Worm (Caenorhabditis elegans) whole organism, L2 larva: Measurements from ENCODE around the gene C04G6.4.

Source experiments
- C34F6.9 ChIP-seq: fragments of 150-350 bp; optimal IDR thresholded peaks from 2 replicates; lab custom pipeline; 2014; ENCODE audit warnings: missing biosample characterization, missing genetic modification characterization
- F13H6.1 ChIP-seq: sonication (generic microtip); optimal IDR thresholded peaks from 2 replicates; lab custom pipeline; 2016; ENCODE audit warnings: missing genetic modification characterization, missing compliant biosample characterization
- R02D3.7 ChIP-seq: fragments of 150-350 bp; optimal IDR thresholded peaks from 2 replicates; lab custom pipeline; 2014; ENCODE audit warnings: missing biosample characterization, missing genetic modification characterization
- Y55F3AM.14 ChIP-seq: fragments of 200-800 bp; sonication (Bioruptor generic); optimal IDR thresholded peaks from 2 replicates; lab custom pipeline; 2018; ENCODE audit warnings: mild to moderate bottlenecking, missing genetic modification characterization, missing compliant biosample characterization
- ZK546.5 ChIP-seq: sonication (generic microtip); optimal IDR thresholded peaks from 2 replicates; lab custom pipeline; 2017; ENCODE audit warnings: missing biosample characterization, missing genetic modification characterization
- aly-2 ChIP-seq: fragments of 150-350 bp; optimal IDR thresholded peaks from 2 replicates; lab custom pipeline; 2014; ENCODE audit warnings: missing biosample characterization, missing genetic modification characterization
- blmp-1 ChIP-seq: sonication (generic microtip); optimal IDR thresholded peaks from 2 replicates; lab custom pipeline; 2017; ENCODE audit warnings: missing genetic modification characterization, mild to moderate bottlenecking, missing compliant biosample characterization, antibody characterized with exemption, moderate library complexity; ENCODE audit not compliant: insufficient read depth
- ceh-82 ChIP-seq: fragments of 150-350 bp; optimal IDR thresholded peaks from 2 replicates; lab custom pipeline; 2014; ENCODE audit warnings: missing biosample characterization, missing genetic modification characterization
- crh-2 ChIP-seq: sonication (generic microtip); optimal IDR thresholded peaks from 2 replicates; lab custom pipeline; 2017; ENCODE audit warnings: missing biosample characterization, missing genetic modification characterization
- dmd-4 ChIP-seq: sonication (generic microtip); optimal IDR thresholded peaks from 2 replicates; lab custom pipeline; 2017; ENCODE audit warnings: missing biosample characterization, missing genetic modification characterization
- egl-27 ChIP-seq: sonication (generic microtip); optimal IDR thresholded peaks from 3 replicates; lab custom pipeline; 2017; ENCODE audit warnings: missing biosample characterization, missing genetic modification reagents, missing genetic modification characterization
- elt-1 ChIP-seq: fragments of 150-350 bp; optimal IDR thresholded peaks from 2 replicates; lab custom pipeline; 2014; ENCODE audit warnings: missing biosample characterization, missing genetic modification characterization
- elt-3 ChIP-seq: sonication (generic microtip); optimal IDR thresholded peaks from 2 replicates; lab custom pipeline; 2017; ENCODE audit warnings: missing biosample characterization, missing genetic modification characterization
- fos-1 ChIP-seq: fragments of 150-350 bp; optimal IDR thresholded peaks from 2 replicates; lab custom pipeline; 2014; ENCODE audit warnings: missing biosample characterization, missing genetic modification characterization
- gmeb-1 ChIP-seq: fragments of 150-350 bp; optimal IDR thresholded peaks from 2 replicates; lab custom pipeline; 2014; ENCODE audit warnings: missing biosample characterization, missing genetic modification characterization
- lin-11 ChIP-seq: fragments of 150-350 bp; sonication (generic microtip); optimal IDR thresholded peaks from 2 replicates; lab custom pipeline; 2014; ENCODE audit warnings: missing biosample characterization, missing genetic modification characterization, inconsistent platforms, mixed read lengths
- lin-13 ChIP-seq: fragments of 150-350 bp; optimal IDR thresholded peaks from 2 replicates; lab custom pipeline; 2014; ENCODE audit warnings: missing biosample characterization, missing genetic modification reagents, missing genetic modification characterization
- lsy-2 ChIP-seq, 2 experiments: fragments of 150-350 bp in 1 of 2; sonication (generic microtip) in 1 of 2; optimal IDR thresholded peaks; 2 replicates each; lab custom pipeline; 2014 to 2017; ENCODE audit warnings: missing biosample characterization in 2 of 2, missing genetic modification characterization in 2 of 2
- mab-5 ChIP-seq: fragments of 150-350 bp; optimal IDR thresholded peaks from 2 replicates; lab custom pipeline; 2014; ENCODE audit warnings: missing biosample characterization, missing genetic modification characterization
- mbf-1 ChIP-seq: sonication (generic microtip); optimal IDR thresholded peaks from 2 replicates; lab custom pipeline; 2017; ENCODE audit warnings: missing biosample characterization, missing genetic modification characterization
- mdl-1 ChIP-seq, 2 experiments: fragments of 150-350 bp in 1 of 2; sonication (generic microtip) in 1 of 2; optimal IDR thresholded peaks; 2 replicates each; lab custom pipeline; 2017; ENCODE audit warnings: missing biosample characterization in 2 of 2, missing genetic modification characterization in 2 of 2
- nhr-10 ChIP-seq: sonication (generic microtip); optimal IDR thresholded peaks from 2 replicates; lab custom pipeline; 2017; ENCODE audit warnings: missing biosample characterization, missing genetic modification characterization
- nhr-11 ChIP-seq: fragments of 150-350 bp; optimal IDR thresholded peaks from 2 replicates; lab custom pipeline; 2014; ENCODE audit warnings: missing biosample characterization, missing genetic modification characterization
- nhr-12 ChIP-seq: fragments of 150-350 bp; optimal IDR thresholded peaks from 2 replicates; lab custom pipeline; 2014; ENCODE audit warnings: missing biosample characterization, missing genetic modification characterization
- nhr-129 ChIP-seq: fragments of 150-350 bp; optimal IDR thresholded peaks from 2 replicates; lab custom pipeline; 2014; ENCODE audit warnings: missing biosample characterization, missing genetic modification characterization
- nhr-21 ChIP-seq: fragments of 150-350 bp; optimal IDR thresholded peaks from 2 replicates; lab custom pipeline; 2014; ENCODE audit warnings: missing biosample characterization, missing genetic modification characterization
- nhr-23 ChIP-seq: fragments of 150-350 bp; optimal IDR thresholded peaks from 2 replicates; lab custom pipeline; 2014; ENCODE audit warnings: missing biosample characterization, missing genetic modification reagents, missing genetic modification characterization
- nhr-237 ChIP-seq: fragments of 150-350 bp; optimal IDR thresholded peaks from 2 replicates; lab custom pipeline; 2014; ENCODE audit warnings: missing biosample characterization, missing genetic modification characterization
- nhr-25 ChIP-seq: fragments of 150-350 bp; sonication (generic microtip); optimal IDR thresholded peaks from 3 replicates; lab custom pipeline; 2014; ENCODE audit warnings: missing biosample characterization, missing genetic modification characterization
- nhr-6 ChIP-seq: fragments of 150-350 bp; optimal IDR thresholded peaks from 2 replicates; lab custom pipeline; 2014; ENCODE audit warnings: missing biosample characterization, missing genetic modification characterization
- nhr-77 ChIP-seq: fragments of 150-350 bp; optimal IDR thresholded peaks from 2 replicates; lab custom pipeline; 2014; ENCODE audit warnings: missing biosample characterization, missing genetic modification characterization
- skn-1 ChIP-seq: sonication (generic microtip); optimal IDR thresholded peaks from 2 replicates; lab custom pipeline; 2017; ENCODE audit warnings: missing biosample characterization, missing genetic modification characterization
- sma-3 ChIP-seq: sonication (generic microtip); optimal IDR thresholded peaks from 2 replicates; lab custom pipeline; 2016; ENCODE audit warnings: missing genetic modification reagents, missing genetic modification characterization, missing compliant biosample characterization
- sma-9 ChIP-seq, 2 experiments: fragments of 150-350 bp in 1 of 2; sonication (generic microtip) in 1 of 2; optimal IDR thresholded peaks; 2 replicates each; lab custom pipeline; 2014 to 2016; ENCODE audit warnings: missing genetic modification characterization in 2 of 2, mild to moderate bottlenecking in 1 of 2, missing biosample characterization in 1 of 2, missing compliant biosample characterization in 1 of 2, missing genetic modification reagents in 1 of 2, moderate library complexity in 1 of 2
- snpc-4 ChIP-seq: fragments of 150-350 bp; optimal IDR thresholded peaks from 2 replicates; lab custom pipeline; 2014; ENCODE audit warnings: missing biosample characterization, missing genetic modification characterization
- unc-39 ChIP-seq: fragments of 150-350 bp; optimal IDR thresholded peaks from 2 replicates; lab custom pipeline; 2014; ENCODE audit warnings: missing biosample characterization, missing genetic modification characterization
- unc-55 ChIP-seq: fragments of 150-350 bp; sonication (generic microtip); optimal IDR thresholded peaks from 3 replicates; lab custom pipeline; 2014; ENCODE audit warnings: missing biosample characterization, missing genetic modification reagents, missing genetic modification characterization
- zag-1 ChIP-seq: fragments of 150-350 bp; optimal IDR thresholded peaks from 2 replicates; lab custom pipeline; 2014; ENCODE audit warnings: missing biosample characterization, missing genetic modification characterization
- ztf-1 ChIP-seq: fragments of 200-800 bp; sonication (Bioruptor generic); conservative IDR thresholded peaks from 2 replicates; pipeline ENCODE4 v1.3.6; 2022; ENCODE audit warnings: missing genetic modification characterization, missing compliant biosample characterization
- ztf-11 ChIP-seq: sonication (generic microtip); optimal IDR thresholded peaks from 2 replicates; lab custom pipeline; 2017; ENCODE audit warnings: missing biosample characterization, missing genetic modification characterization
- ztf-4 ChIP-seq: fragments of 150-350 bp; optimal IDR thresholded peaks from 2 replicates; lab custom pipeline; 2014; ENCODE audit warnings: missing biosample characterization, missing genetic modification characterization

C04G6.4 gene

ce11 chrII:5061794-5062368 is 21.4 kb downstream of the C04G6.4 start, which contains the start of gene smc-5:
TSS of gene smc-5 (plus strand) at chrII:5062125.
- TF ChIP-seq nhr-77 = no peak
- peak; percentile 78 for TF ChIP-seq nhr-129 (tag; lab: Kevin White, UChicago)
- no peak for TF ChIP-seq mab-5 (tag; lab: Kevin White, UChicago)
- peak; percentile 10 for TF ChIP-seq lin-11 (tag; lab: Kevin White, UChicago)
- TF ChIP-seq nhr-25 (tag; lab: Kevin White, UChicago) = no peak
- no peak for TF ChIP-seq F13H6.1
- TF ChIP-seq Y55F3AM.14 = no peak
- TF ChIP-seq sma-3 (GFP tag; lab: Kevin White, UChicago) = peak; percentile 69
- no peak for TF ChIP-seq ztf-1
- TF ChIP-seq unc-39 = no peak
- TF ChIP-seq elt-3 (tag; lab: Kevin White, UChicago) = no peak
- no peak for TF ChIP-seq ztf-11
- TF ChIP-seq ceh-82 = no peak
- peak; percentile 80 for TF ChIP-seq gmeb-1 (tag; lab: Kevin White, UChicago)
- no peak for TF ChIP-seq skn-1 (tag; lab: Kevin White, UChicago)
- peak; percentile 78 for TF ChIP-seq lin-13 (GFP tag; lab: Kevin White, UChicago)
- peak; percentile 62 for TF ChIP-seq sma-9 (GFP tag; optimal IDR thresholded peaks at IDR 0.05; lab: Kevin White, UChicago)
- TF ChIP-seq sma-9 (tag; optimal IDR thresholded peaks at IDR 0.05; lab: Kevin White, UChicago) = no peak
- TF ChIP-seq aly-2 (tag; lab: Kevin White, UChicago) = no peak
- no peak for TF ChIP-seq elt-1 (tag; lab: Kevin White, UChicago)
- TF ChIP-seq nhr-23 (tag; lab: Kevin White, UChicago) = no peak
- peak; percentile 82 for TF ChIP-seq snpc-4 (tag; lab: Kevin White, UChicago)
- TF ChIP-seq fos-1 = peak; percentile 40
- TF ChIP-seq ztf-4 (tag; lab: Kevin White, UChicago) = no peak
- TF ChIP-seq zag-1 = no peak
- peak; percentile 28 for TF ChIP-seq nhr-21 (tag; lab: Kevin White, UChicago)
- TF ChIP-seq nhr-6 (tag; lab: Kevin White, UChicago) = no peak
- peak; percentile 94 for TF ChIP-seq unc-55 (GFP tag; lab: Kevin White, UChicago)
- peak; percentile 9 for TF ChIP-seq blmp-1 (tag; lab: Kevin White, UChicago)
- TF ChIP-seq mdl-1 (tag; optimal IDR thresholded peaks at IDR 0.05; lab: Kevin White, UChicago) = no peak
- TF ChIP-seq C34F6.9 (tag; lab: Kevin White, UChicago) = peak; percentile 83
- no peak for TF ChIP-seq egl-27 (tag; lab: Kevin White, UChicago)
- TF ChIP-seq crh-2 (tag; lab: Kevin White, UChicago) = peak; percentile 77
- peak; percentile 50 to 88 for TF ChIP-seq lsy-2 (tag; optimal IDR thresholded peaks at IDR 0.05; lab: Kevin White, UChicago)
- TF ChIP-seq nhr-11 (tag; lab: Kevin White, UChicago) = no peak

ce11 chrII:5060719-5061118 is 22.5 kb downstream of the C04G6.4 start, which contains the start of gene pho-12:
TSS of gene pho-12 (minus strand) at chrII:5060819.
- TF ChIP-seq R02D3.7 (tag; lab: Kevin White, UChicago) (no peak), dmd-4 (tag; lab: Kevin White, UChicago) (no peak)

ce11 chrII:5058036-5058435 is 25.2 kb downstream of the C04G6.4 start, which contains the start of gene C27A2.12:
TSS of gene C27A2.12 (minus strand) at chrII:5058136.
- TF ChIP-seq unc-55 (GFP tag; lab: Kevin White, UChicago) (no peak), ztf-4 (tag; lab: Kevin White, UChicago) (no peak), ZK546.5 (tag; lab: Kevin White, UChicago) (no peak), nhr-77 (no peak), ztf-1 (no peak), nhr-237 (tag; lab: Kevin White, UChicago) (no peak), lin-11 (tag; lab: Kevin White, UChicago) (no peak), nhr-10 (tag; lab: Kevin White, UChicago) (no peak), dmd-4 (tag; lab: Kevin White, UChicago) (no peak), nhr-12 (tag; lab: Kevin White, UChicago) (no peak), mbf-1 (no peak), egl-27 (tag; lab: Kevin White, UChicago) (no peak), mab-5 (tag; lab: Kevin White, UChicago) (no peak), Y55F3AM.14 (no peak), skn-1 (tag; lab: Kevin White, UChicago) (no peak), snpc-4 (tag; lab: Kevin White, UChicago) (no peak), nhr-6 (tag; lab: Kevin White, UChicago) (no peak), mdl-1 (tag; optimal IDR thresholded peaks at IDR 0.05; lab: Kevin White, UChicago) (no peak), aly-2 (tag; lab: Kevin White, UChicago) (no peak), F13H6.1 (no peak)
